Fruit fly (Drosophila melanogaster): ENCODE measurements around the gene CG7029.

CG7029 gene

DNA sequence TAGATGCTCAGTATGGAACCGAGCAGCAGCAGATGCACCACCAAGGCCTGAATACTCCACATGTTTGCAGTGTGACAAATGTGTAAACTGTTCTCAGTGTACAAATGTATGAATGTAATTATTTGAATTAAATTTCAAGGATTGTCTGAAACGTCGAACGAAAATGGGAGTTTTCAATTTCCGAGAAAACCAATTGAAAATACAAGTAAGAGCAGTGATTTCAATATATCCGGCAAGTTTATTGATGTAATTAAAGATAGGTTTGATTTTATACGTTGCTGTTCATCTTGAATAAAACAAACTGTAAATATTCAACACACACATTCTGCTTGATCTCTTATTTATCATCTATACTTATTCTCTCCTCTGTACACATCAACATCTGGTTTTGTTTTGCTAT, 40.0 kb upstream of the CG7029 start, which contains the start of gene CG4907:
CG4907 (minus strand) TSS at position 101 of the 400 bp plus-strand sequence.
- TF ChIP-seq psq (GFP tag; optimal IDR thresholded peaks at IDR 0.05) (no peak), usp (GFP tag; optimal IDR thresholded peaks at IDR 0.05) (no peak), Jra (GFP tag; optimal IDR thresholded peaks at IDR 0.05) (no peak), dl (GFP tag; optimal IDR thresholded peaks at IDR 0.05; ENCODE audit: insufficient read depth in 1 of 2, partially characterized antibody in 2 of 2) (no peak), pan (optimal IDR thresholded peaks at IDR 0.05) (no peak), Vsx2 (GFP tag; optimal IDR thresholded peaks at IDR 0.05; ENCODE audit: partially characterized antibody) (no peak), Hr83 (GFP tag; optimal IDR thresholded peaks at IDR 0.05; ENCODE audit: poor library complexity, severe bottlenecking) (no peak), CrebA (GFP tag; optimal IDR thresholded peaks at IDR 0.05; ENCODE audit: borderline replicate concordance) (no peak), Sp1 (GFP tag; optimal IDR thresholded peaks at IDR 0.05) (no peak), fru (GFP tag; optimal IDR thresholded peaks at IDR 0.05) (no peak), br (GFP tag; optimal IDR thresholded peaks at IDR 0.05) (no peak), OdsH (GFP tag; optimal IDR thresholded peaks at IDR 0.05) (no peak), Abd-B (GFP tag; optimal IDR thresholded peaks at IDR 0.05) (no peak), jim (GFP tag; optimal IDR thresholded peaks at IDR 0.05) (no peak), Mio (GFP tag; optimal IDR thresholded peaks at IDR 0.05) (no peak)

DNA sequence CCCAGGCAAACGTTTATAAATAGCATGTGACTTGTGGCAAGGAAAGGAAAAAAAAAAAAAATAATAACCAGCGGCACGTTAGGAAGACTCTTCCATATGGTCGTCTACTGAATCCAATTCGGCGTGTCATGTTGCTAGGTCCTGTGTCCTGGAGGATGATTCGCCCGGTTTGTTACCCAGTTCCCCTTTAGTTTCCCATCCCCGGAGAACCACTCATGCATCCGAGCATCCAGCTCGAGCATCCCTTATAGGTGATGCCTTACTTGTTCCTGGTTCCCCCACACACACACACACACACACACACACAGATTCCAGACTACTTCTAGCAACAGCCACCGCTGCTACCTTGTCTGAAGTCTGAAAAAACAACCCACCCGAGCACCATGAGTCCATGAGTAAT, 32.8 kb upstream of the CG7029 start:
- no peak for TF ChIP-seq Abd-B (GFP tag; optimal IDR thresholded peaks at IDR 0.05)
- TF ChIP-seq Hnf4 (GFP tag; optimal IDR thresholded peaks at IDR 0.05), result no peak
- no peak for TF ChIP-seq dmrt93B (GFP tag; optimal IDR thresholded peaks at IDR 0.05)

DNA sequence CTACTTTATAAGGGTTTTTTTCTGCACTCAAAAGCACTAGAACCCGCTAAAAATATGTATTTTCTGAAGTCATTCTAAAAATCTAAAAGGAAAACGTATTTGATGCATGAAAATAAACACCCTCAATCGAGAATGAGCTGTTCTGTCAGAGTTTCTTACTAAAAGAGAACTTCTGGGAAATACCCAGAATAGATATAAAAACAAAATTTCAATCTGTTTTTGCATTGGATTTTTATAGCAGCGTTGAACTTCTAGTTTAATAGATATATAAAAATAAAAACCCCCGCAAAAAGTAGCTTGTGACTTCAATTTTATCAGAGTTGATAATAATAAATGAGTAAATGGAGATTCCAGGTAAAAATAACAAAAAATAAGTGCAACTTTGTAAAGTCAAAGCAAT, 32.3 kb upstream of the CG7029 start:
- TF ChIP-seq Dfd (GFP tag; optimal IDR thresholded peaks at IDR 0.05), result no peak

DNA sequence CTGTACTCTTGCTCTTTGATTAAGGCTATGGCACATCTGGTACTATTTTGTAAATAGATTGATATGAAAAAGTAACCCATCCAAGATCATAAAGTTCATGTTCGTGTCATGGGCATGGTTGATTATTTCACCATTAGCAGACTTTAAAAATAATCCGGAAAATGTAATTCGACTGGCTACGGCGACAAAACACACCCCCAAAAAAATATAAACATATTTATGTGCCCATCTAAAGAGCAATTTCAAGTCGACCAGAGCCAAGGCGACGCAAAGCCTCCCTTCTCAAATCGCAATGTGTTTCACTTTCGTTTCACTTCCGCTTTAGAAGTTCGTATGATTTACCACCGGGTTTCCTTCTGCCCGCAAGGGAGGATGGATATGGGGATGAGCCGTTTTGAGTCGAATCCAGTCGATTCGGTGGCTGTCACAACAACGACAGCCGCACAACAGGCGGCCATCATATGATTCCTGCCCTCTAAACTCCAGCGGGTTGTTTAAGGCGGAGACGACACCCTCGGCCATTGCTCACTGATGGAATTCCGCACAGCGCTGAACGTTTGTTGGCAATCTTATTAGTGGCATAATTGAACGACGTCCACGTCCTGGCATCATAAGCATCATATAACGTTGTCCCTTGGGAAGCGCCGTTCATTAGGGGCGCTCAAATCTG, 31.6 kb upstream of the CG7029 start:
- TF ChIP-seq dmrt93B (GFP tag; optimal IDR thresholded peaks at IDR 0.05), result no peak
- no peak for TF ChIP-seq Hnf4 (GFP tag; optimal IDR thresholded peaks at IDR 0.05)
- TF ChIP-seq GATAd (GFP tag; optimal IDR thresholded peaks at IDR 0.05), result no peak
- no peak for TF ChIP-seq Dfd (GFP tag; optimal IDR thresholded peaks at IDR 0.05)
- TF ChIP-seq Hr78 (GFP tag; optimal IDR thresholded peaks at IDR 0.05), result no peak
- TF ChIP-seq h (GFP tag; optimal IDR thresholded peaks at IDR 0.05), result no peak
- no peak for TF ChIP-seq fru (GFP tag; optimal IDR thresholded peaks at IDR 0.05)
- TF ChIP-seq Vsx2 (GFP tag; optimal IDR thresholded peaks at IDR 0.05; ENCODE audit: partially characterized antibody), result no peak
- TF ChIP-seq CG32264 (GFP tag; optimal IDR thresholded peaks at IDR 0.05), result no peak
- TF ChIP-seq woc (GFP tag; optimal IDR thresholded peaks at IDR 0.05), result no peak
- TF ChIP-seq HLH106 (tag; optimal IDR thresholded peaks at IDR 0.05), result no peak
- no peak for TF ChIP-seq Myc (optimal IDR thresholded peaks at IDR 0.05)
- TF ChIP-seq rgr (GFP tag; optimal IDR thresholded peaks at IDR 0.05), result no peak
- no peak for TF ChIP-seq N (GFP tag; optimal IDR thresholded peaks at IDR 0.05)
- no peak for TF ChIP-seq dl (GFP tag; optimal IDR thresholded peaks at IDR 0.05; ENCODE audit: insufficient read depth in 1 of 2, partially characterized antibody in 2 of 2)
- TF ChIP-seq sv (GFP tag; optimal IDR thresholded peaks at IDR 0.05), result no peak

DNA sequence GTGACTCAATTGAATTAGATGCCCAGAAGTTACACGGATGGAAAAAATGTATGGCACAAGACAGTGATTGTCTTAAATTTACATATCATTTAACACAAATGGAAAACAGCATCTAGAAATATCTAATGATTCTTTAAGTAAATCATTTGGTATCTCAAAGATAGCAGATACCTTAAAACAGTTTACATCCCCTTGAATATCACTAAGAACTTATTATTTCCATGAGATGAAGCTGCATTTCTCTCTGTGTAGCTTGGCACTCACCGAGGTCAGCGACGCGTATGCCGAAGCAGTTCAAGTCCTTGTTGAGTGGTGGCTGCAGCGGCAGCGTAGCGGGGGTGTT, 31.1 kb upstream of the CG7029 start:
- TF ChIP-seq h (GFP tag; optimal IDR thresholded peaks at IDR 0.05) (no peak), N (GFP tag; optimal IDR thresholded peaks at IDR 0.05) (no peak), CG32264 (GFP tag; optimal IDR thresholded peaks at IDR 0.05) (no peak), fru (GFP tag; optimal IDR thresholded peaks at IDR 0.05) (peak; percentile 6)

DNA sequence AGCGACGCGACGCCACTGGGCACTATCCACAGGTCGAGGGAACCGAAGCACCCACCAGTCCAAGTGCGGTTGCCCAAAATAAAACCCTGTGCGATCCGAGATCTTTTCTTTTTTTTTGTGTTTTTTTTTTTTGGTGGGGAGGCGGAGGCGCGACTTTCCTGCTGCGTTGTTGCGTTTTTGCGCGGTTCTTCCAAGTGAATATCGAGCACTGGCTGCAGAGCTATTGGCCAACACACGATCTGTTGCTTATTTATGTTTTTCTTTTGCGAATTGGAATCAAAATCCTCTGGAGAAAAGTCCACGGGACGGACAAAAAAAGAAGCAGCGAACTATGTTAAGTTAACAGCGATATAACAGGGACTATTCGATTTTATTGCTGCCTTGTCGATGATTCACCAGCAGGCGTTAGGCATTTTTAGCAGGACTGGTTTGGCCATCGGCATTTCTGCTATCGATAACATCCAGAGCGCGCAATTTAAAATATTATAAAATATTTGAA, 29.8 kb upstream of the CG7029 start, which contains the start of gene wge:
wge (minus strand) TSS at position 343 of the 499 bp plus-strand sequence.
- TF ChIP-seq Sp1 (GFP tag; optimal IDR thresholded peaks at IDR 0.05), result peak; percentile 59
- peak; percentile 12 for TF ChIP-seq HLH106 (tag; optimal IDR thresholded peaks at IDR 0.05)
- peak; percentile 80 for TF ChIP-seq jim (GFP tag; optimal IDR thresholded peaks at IDR 0.05)
- TF ChIP-seq Vsx2 (GFP tag; optimal IDR thresholded peaks at IDR 0.05; ENCODE audit: partially characterized antibody), result no peak
- TF ChIP-seq Rel (GFP tag; optimal IDR thresholded peaks at IDR 0.05), result no peak
- TF ChIP-seq Rel (tag; optimal IDR thresholded peaks at IDR 0.05), result peak; percentile 33
- no peak for TF ChIP-seq foxo (GFP tag; optimal IDR thresholded peaks at IDR 0.05)
